Worm (Caenorhabditis elegans): Measurements from ENCODE around the gene F14F7.7.

The F14F7.7 gene

DNA sequence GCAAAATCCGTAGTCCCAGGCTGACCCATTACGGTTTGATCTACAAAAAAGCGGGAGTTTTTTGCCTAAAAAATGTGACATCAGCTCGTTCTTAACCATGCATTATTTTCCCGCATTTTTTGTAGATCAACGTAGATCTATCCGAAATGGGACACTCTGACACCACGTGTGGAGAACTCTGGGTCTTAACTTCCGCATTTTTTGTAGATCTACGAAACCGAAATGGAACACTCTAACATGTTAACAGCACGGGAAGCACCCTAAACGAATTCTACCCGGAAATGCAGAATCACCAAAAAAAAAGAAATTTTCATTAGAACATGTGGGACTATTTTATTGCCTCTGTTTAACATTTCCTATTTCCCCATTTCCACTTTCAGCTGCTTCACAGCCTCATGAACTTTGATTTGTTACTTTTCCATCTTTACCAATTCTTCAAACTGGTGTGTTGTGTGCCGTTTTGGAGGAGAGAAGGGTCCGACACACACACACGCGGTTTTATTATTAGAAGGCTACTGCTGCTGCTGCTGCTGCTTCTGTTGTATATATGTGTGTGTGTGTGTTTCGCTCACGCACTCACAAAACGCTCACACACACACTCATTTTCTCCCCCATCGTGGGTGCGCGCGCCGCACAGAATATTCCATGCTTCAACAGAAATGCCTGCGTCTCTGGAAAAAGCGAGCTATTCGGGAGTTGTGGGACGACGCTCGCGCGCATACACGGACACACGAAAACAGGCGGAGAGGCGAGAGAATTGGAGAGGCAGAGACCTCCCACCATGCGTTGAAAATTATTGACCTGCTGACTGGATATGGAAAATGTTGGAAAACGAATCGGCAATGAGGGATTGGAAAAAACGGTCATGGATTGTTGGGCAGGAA, 37.4 kb downstream of the F14F7.7 start (continued):
- TF ChIP-seq nhr-43 (tag; optimal IDR thresholded peaks at IDR 0.05; ENCODE audit: poor library complexity, severe bottlenecking) (peak; percentile 48), snpc-4 (tag; optimal IDR thresholded peaks at IDR 0.05) (peak; percentile 81)

- TF ChIP-seq egl-5 (tag; optimal IDR thresholded peaks at IDR 0.05), result no peak
- peak; percentile 4 for TF ChIP-seq ama-1 (optimal IDR thresholded peaks at IDR 0.05)
- peak; percentile 28 for TF ChIP-seq elt-2 (tag; optimal IDR thresholded peaks at IDR 0.05)
- TF ChIP-seq lin-39 (tag; optimal IDR thresholded peaks at IDR 0.05), result no peak
- TF ChIP-seq ZK546.5 (tag; optimal IDR thresholded peaks at IDR 0.05), result no peak
These were observed 38.7 kb downstream of the F14F7.7 start for ce11 chrIII:13069416-13069815.

DNA sequence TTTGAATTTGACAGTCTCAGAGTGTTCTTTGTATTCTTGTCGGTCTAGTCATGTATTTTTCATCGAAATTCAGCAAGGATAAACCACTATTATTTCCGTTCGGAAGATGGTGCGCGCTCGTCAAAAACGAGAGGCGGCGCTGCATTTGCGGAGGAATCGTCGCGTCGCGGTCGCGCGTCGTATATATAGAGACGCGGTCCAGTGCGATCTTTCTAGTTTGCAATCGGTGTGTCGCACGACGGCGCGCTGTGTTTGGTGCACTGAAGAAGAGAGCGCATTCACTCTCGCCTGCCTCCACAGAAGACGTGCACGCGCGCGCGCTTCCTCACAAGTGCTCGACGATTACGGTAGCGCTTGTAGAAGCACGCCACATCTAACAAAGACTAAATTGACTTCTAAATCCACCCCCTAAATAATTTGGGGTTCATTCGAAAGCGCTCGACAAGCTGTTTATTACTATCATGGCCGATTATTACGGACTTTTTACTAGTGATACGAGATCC, 39.9 kb downstream of the F14F7.7 start, which contains the start of gene Y39E4B.6:
Gene Y39E4B.6, plus strand, starts transcription at position 209 of the 503 bp plus-strand sequence.
- TF ChIP-seq skn-1 (tag; optimal IDR thresholded peaks at IDR 0.05) (peak; percentile 89), nhr-25 (tag; optimal IDR thresholded peaks at IDR 0.05) (peak; percentile 96), R02D3.7 (tag; optimal IDR thresholded peaks at IDR 0.05) (peak; percentile 83), nhr-28 (tag; optimal IDR thresholded peaks at IDR 0.05) (no peak), tbx-2 (tag; optimal IDR thresholded peaks at IDR 0.05) (peak; percentile 72), sea-2 (GFP tag; optimal IDR thresholded peaks at IDR 0.05) (peak; percentile 98), nhr-12 (tag; optimal IDR thresholded peaks at IDR 0.05) (no peak), nhr-23 (tag; optimal IDR thresholded peaks at IDR 0.05) (peak; percentile 95), pha-4 (tag; optimal IDR thresholded peaks at IDR 0.05) (peak; percentile 96), lin-39 (tag; optimal IDR thresholded peaks at IDR 0.05) (peak; percentile 99), nhr-237 (tag; optimal IDR thresholded peaks at IDR 0.05) (no peak), lsy-12 (tag; optimal IDR thresholded peaks at IDR 0.05) (peak; percentile 98), nfya-1 (tag; optimal IDR thresholded peaks at IDR 0.05; ENCODE audit: insufficient read depth) (peak; percentile 96), nhr-76 (tag; optimal IDR thresholded peaks at IDR 0.05) (peak; percentile 77), egl-5 (tag; optimal IDR thresholded peaks at IDR 0.05) (peak; percentile 89), nhr-43 (tag; optimal IDR thresholded peaks at IDR 0.05; ENCODE audit: poor library complexity, severe bottlenecking) (peak; percentile 72), jun-1 (tag; optimal IDR thresholded peaks at IDR 0.05) (peak; percentile 97), pqm-1 (tag; optimal IDR thresholded peaks at IDR 0.05) (peak; percentile 78), ama-1 (optimal IDR thresholded peaks at IDR 0.05) (peak; percentile 99), ztf-11 (tag; optimal IDR thresholded peaks at IDR 0.05) (peak; percentile 23), fkh-10 (GFP tag; optimal IDR thresholded peaks at IDR 0.05) (peak; percentile 91), elt-3 (tag; optimal IDR thresholded peaks at IDR 0.05) (peak in 1 of 3 experiments; percentile 93), ZK546.5 (tag; optimal IDR thresholded peaks at IDR 0.05) (peak; percentile 34), ceh-82 (tag; optimal IDR thresholded peaks at IDR 0.05) (peak; percentile 85), nhr-77 (tag; optimal IDR thresholded peaks at IDR 0.05) (peak; percentile 77), egl-27 (tag; optimal IDR thresholded peaks at IDR 0.05) (peak; percentile 85), unc-62 (GFP tag; optimal IDR thresholded peaks at IDR 0.05) (peak; percentile 89), fkh-2 (tag; optimal IDR thresholded peaks at IDR 0.05) (no peak), ceh-9 (tag; optimal IDR thresholded peaks at IDR 0.05) (no peak), aly-2 (tag; optimal IDR thresholded peaks at IDR 0.05) (no peak), nhr-67 (tag; optimal IDR thresholded peaks at IDR 0.05) (no peak), elt-1 (tag; optimal IDR thresholded peaks at IDR 0.05) (peak; percentile 69), eor-1 (tag; optimal IDR thresholded peaks at IDR 0.05) (peak; percentile 79 to 96), ceh-16 (tag; optimal IDR thresholded peaks at IDR 0.05) (no peak), elt-2 (tag; optimal IDR thresholded peaks at IDR 0.05) (peak; percentile 92), mdl-1 (tag; optimal IDR thresholded peaks at IDR 0.05) (peak; percentile 80), nhr-11 (tag; optimal IDR thresholded peaks at IDR 0.05) (peak; percentile 92), fos-1 (tag; optimal IDR thresholded peaks at IDR 0.05) (peak; percentile 86), daf-12 (tag; optimal IDR thresholded peaks at IDR 0.05) (no peak), zag-1 (tag; optimal IDR thresholded peaks at IDR 0.05) (peak; percentile 37), snpc-4 (tag; optimal IDR thresholded peaks at IDR 0.05) (no peak), ztf-4 (tag; optimal IDR thresholded peaks at IDR 0.05) (peak; percentile 84), mml-1 (tag; optimal IDR thresholded peaks at IDR 0.05) (no peak), ceh-28 (tag; optimal IDR thresholded peaks at IDR 0.05) (peak; percentile 90), hmg-11 (tag; optimal IDR thresholded peaks at IDR 0.05) (peak; percentile 87), lin-15B (tag; optimal IDR thresholded peaks at IDR 0.05) (peak; percentile 91), unc-39 (tag; optimal IDR thresholded peaks at IDR 0.05) (peak; percentile 40)

All from whole organism, L3 larva.